Worm (Caenorhabditis elegans) whole organism, L4 larva: ENCODE results near the gene F52G3.1.

Experiments
- D1046.2 ChIP-seq: fragments of 200-800 bp; sonication (Bioruptor generic); IDR thresholded peaks from 2 replicates; pipeline ENCODE4 v1.3.6; 2022; ENCODE audit warnings: missing genetic modification characterization, missing compliant biosample characterization
- F26F4.8 ChIP-seq: fragments of 200-800 bp; sonication (Bioruptor generic); conservative IDR thresholded peaks from 2 replicates; pipeline ENCODE4 v1.3.6; 2022; ENCODE audit warnings: missing genetic modification characterization, missing compliant biosample characterization
- F37D6.2 ChIP-seq: sonication (generic microtip); optimal IDR thresholded peaks from 2 replicates; lab custom pipeline; 2016; ENCODE audit warnings: mild to moderate bottlenecking, missing genetic modification characterization, missing compliant biosample characterization
- F44E2.7 ChIP-seq: fragments of 200-800 bp; sonication (Bioruptor generic); IDR thresholded peaks from 2 replicates; pipeline ENCODE4 v2.1.2; 2022; ENCODE audit warnings: missing genetic modification characterization, missing compliant biosample characterization
- Y105C5A.15 ChIP-seq: fragments of 200-800 bp; sonication (Bioruptor generic); IDR thresholded peaks from 2 replicates; pipeline ENCODE4 v1.3.6; 2022; ENCODE audit warnings: missing genetic modification characterization, missing compliant biosample characterization
- Y75B8A.6 ChIP-seq: fragments of 200-800 bp; sonication (Bioruptor generic); IDR thresholded peaks from 2 replicates; pipeline ENCODE4 v1.3.6; 2022; ENCODE audit warnings: missing genetic modification reagents, missing genetic modification characterization, missing compliant biosample characterization
- ZK337.2 ChIP-seq: fragments of 200-800 bp; sonication (Bioruptor generic); IDR thresholded peaks from 2 replicates; pipeline ENCODE4 v1.3.6; 2022; ENCODE audit warnings: missing genetic modification reagents, missing genetic modification characterization, missing compliant biosample characterization
- ZK546.5 ChIP-seq, 2 experiments: sonication (generic microtip); optimal IDR thresholded peaks; 2 replicates each; lab custom pipeline; 2017; ENCODE audit warnings: missing biosample characterization in 2 of 2, missing genetic modification characterization in 2 of 2
- ama-1 ChIP-seq: fragments of 150-350 bp; optimal IDR thresholded peaks from 2 replicates; lab custom pipeline; 2014; ENCODE audit warnings: inconsistent platforms, mixed read lengths
- arid-1 ChIP-seq: fragments of 200-800 bp; sonication (Bioruptor generic); conservative IDR thresholded peaks from 2 replicates; pipeline ENCODE4 v1.3.6; 2022; ENCODE audit warnings: missing genetic modification reagents, missing genetic modification characterization, missing compliant biosample characterization
- ceh-28 ChIP-seq: fragments of 150-350 bp; optimal IDR thresholded peaks from 2 replicates; lab custom pipeline; 2014; ENCODE audit warnings: missing biosample characterization, missing genetic modification reagents, missing genetic modification characterization
- ceh-62 ChIP-seq: sonication (generic microtip); optimal IDR thresholded peaks from 2 replicates; lab custom pipeline; 2017; ENCODE audit warnings: missing biosample characterization, missing genetic modification characterization
- ceh-82 ChIP-seq: sonication (generic microtip); optimal IDR thresholded peaks from 2 replicates; lab custom pipeline; 2017; ENCODE audit warnings: missing biosample characterization, missing genetic modification characterization
- ces-1 ChIP-seq: fragments of 150-350 bp; sonication (generic microtip); optimal IDR thresholded peaks from 4 replicates; lab custom pipeline; 2014; ENCODE audit warnings: missing biosample characterization, missing genetic modification reagents, missing genetic modification characterization
- ctbp-1 ChIP-seq: fragments of 200-800 bp; sonication (Bioruptor generic); IDR thresholded peaks from 2 replicates; pipeline ENCODE4 v1.3.6; 2022; ENCODE audit warnings: missing genetic modification reagents, missing genetic modification characterization, missing compliant biosample characterization
- daf-12 ChIP-seq: fragments of 150-350 bp; optimal IDR thresholded peaks from 2 replicates; lab custom pipeline; 2014; ENCODE audit warnings: missing biosample characterization, missing genetic modification reagents, missing genetic modification characterization
- daf-16 ChIP-seq, 3 experiments: sonication (generic microtip); optimal IDR thresholded peaks; 2 replicates each; lab custom pipeline; 2016 to 2017; ENCODE audit warnings: missing genetic modification characterization in 3 of 3, missing genetic modification reagents in 3 of 3, mild to moderate bottlenecking in 2 of 3, missing compliant biosample characterization in 2 of 3, missing biosample characterization in 1 of 3, moderate library complexity in 1 of 3
- daf-19 ChIP-seq: fragments of 200-800 bp; sonication (Bioruptor generic); conservative IDR thresholded peaks from 2 replicates; pipeline ENCODE4 v1.3.6; 2022; ENCODE audit warnings: missing genetic modification characterization, missing compliant biosample characterization
- daf-8 ChIP-seq: fragments of 200-800 bp; sonication (Bioruptor generic); IDR thresholded peaks from 2 replicates; pipeline ENCODE4 v1.3.6; 2022; ENCODE audit warnings: missing genetic modification characterization, missing compliant biosample characterization
- duxl-1 ChIP-seq: sonication (generic microtip); optimal IDR thresholded peaks from 2 replicates; lab custom pipeline; 2016; ENCODE audit warnings: mild to moderate bottlenecking, missing genetic modification characterization, moderate library complexity, missing compliant biosample characterization; ENCODE audit not compliant: poor library complexity
- gei-8 ChIP-seq: fragments of 200-800 bp; sonication (Bioruptor generic); optimal IDR thresholded peaks from 2 replicates; lab custom pipeline; 2018; ENCODE audit warnings: mild to moderate bottlenecking, missing genetic modification characterization, missing compliant biosample characterization
- hif-1 ChIP-seq, 2 experiments: sonication (generic microtip); optimal IDR thresholded peaks; 2 replicates each; lab custom pipeline; 2016 to 2017; ENCODE audit warnings: missing compliant biosample characterization in 2 of 2, missing genetic modification characterization in 2 of 2, missing genetic modification reagents in 2 of 2, missing genotype in 2 of 2, mild to moderate bottlenecking in 1 of 2
- jun-1 ChIP-seq: fragments of 150-350 bp; optimal IDR thresholded peaks from 2 replicates; lab custom pipeline; 2014; ENCODE audit warnings: missing biosample characterization, missing genetic modification reagents, missing genetic modification characterization
- lin-1 ChIP-seq: fragments of 200-800 bp; sonication (Bioruptor generic); IDR thresholded peaks from 2 replicates; pipeline ENCODE4 v1.3.6; 2022; ENCODE audit warnings: missing genetic modification reagents, missing genetic modification characterization, missing compliant biosample characterization
- lin-13 ChIP-seq: fragments of 150-350 bp; optimal IDR thresholded peaks from 2 replicates; lab custom pipeline; 2014; ENCODE audit warnings: missing biosample characterization, missing genetic modification reagents, missing genetic modification characterization
- lin-29 ChIP-seq: fragments of 200-800 bp; sonication (Bioruptor generic); IDR thresholded peaks from 2 replicates; pipeline ENCODE4 v1.3.6; 2022; ENCODE audit warnings: missing genetic modification reagents, missing genetic modification characterization, missing compliant biosample characterization
- lir-3 ChIP-seq: sonication (generic microtip); optimal IDR thresholded peaks from 2 replicates; lab custom pipeline; 2016; ENCODE audit warnings: mild to moderate bottlenecking, missing genetic modification characterization, missing compliant biosample characterization
- lsy-2 ChIP-seq, 2 experiments: fragments of 150-350 bp in 1 of 2; sonication (generic microtip) in 1 of 2; optimal IDR thresholded peaks; 2 replicates each; lab custom pipeline; 2014 to 2017; ENCODE audit warnings: missing biosample characterization in 2 of 2, missing genetic modification characterization in 2 of 2
- madf-5 ChIP-seq, 2 experiments: fragments of 200-800 bp; sonication (Bioruptor generic); IDR thresholded peaks; 2 replicates each; pipeline ENCODE4 v1.3.6; 2022; ENCODE audit warnings: missing compliant biosample characterization in 2 of 2, missing genetic modification characterization in 2 of 2
- mdl-1 ChIP-seq, 2 experiments: fragments of 150-350 bp in 1 of 2; sonication (generic microtip) in 1 of 2; optimal IDR thresholded peaks; 2 replicates each; lab custom pipeline; 2014 to 2017; ENCODE audit warnings: missing biosample characterization in 2 of 2, missing genetic modification characterization in 2 of 2
- mdt-29 ChIP-seq: fragments of 200-800 bp; sonication (Bioruptor generic); IDR thresholded peaks from 2 replicates; pipeline ENCODE4 v1.3.6; 2022; ENCODE audit warnings: missing genetic modification reagents, missing genetic modification characterization, missing compliant biosample characterization
- nhr-102 ChIP-seq: sonication (generic microtip); optimal IDR thresholded peaks from 2 replicates; lab custom pipeline; 2016; ENCODE audit warnings: mild to moderate bottlenecking, missing genetic modification characterization, moderate library complexity, missing compliant biosample characterization
- nhr-11 ChIP-seq: fragments of 150-350 bp; optimal IDR thresholded peaks from 2 replicates; lab custom pipeline; 2014; ENCODE audit warnings: missing biosample characterization, missing genetic modification characterization
- nhr-111 ChIP-seq: fragments of 200-800 bp; sonication (Bioruptor generic); optimal IDR thresholded peaks from 2 replicates; lab custom pipeline; 2018; ENCODE audit warnings: mild to moderate bottlenecking, missing genetic modification characterization, missing compliant biosample characterization
- nhr-28 ChIP-seq: fragments of 150-350 bp; optimal IDR thresholded peaks from 2 replicates; lab custom pipeline; 2014; ENCODE audit warnings: missing biosample characterization, missing genetic modification characterization
- nhr-42 ChIP-seq: fragments of 200-800 bp; sonication (Bioruptor generic); IDR thresholded peaks from 2 replicates; pipeline ENCODE4 v1.3.6; 2022; ENCODE audit warnings: missing genetic modification characterization, missing compliant biosample characterization
- nhr-48 ChIP-seq: sonication (generic microtip); optimal IDR thresholded peaks from 2 replicates; lab custom pipeline; 2016; ENCODE audit warnings: mild to moderate bottlenecking, missing genetic modification characterization, missing compliant biosample characterization
- nhr-76 ChIP-seq: fragments of 150-350 bp; optimal IDR thresholded peaks from 2 replicates; lab custom pipeline; 2014; ENCODE audit warnings: missing biosample characterization, missing genetic modification characterization
- pha-4 ChIP-seq, 2 experiments: fragments of 150-350 bp in 1 of 2; fragments of 200-800 bp in 1 of 2; sonication (Bioruptor generic) in 1 of 2; IDR thresholded peaks in 1 of 2; optimal IDR thresholded peaks in 1 of 2; 2 replicates each; pipeline versions ENCODE4 v1.3.6 to Lab custom; 2014 to 2022; ENCODE audit warnings: missing genetic modification characterization in 2 of 2, missing genetic modification reagents in 2 of 2, missing biosample characterization in 1 of 2, missing compliant biosample characterization in 1 of 2
- pqm-1 ChIP-seq: sonication (generic microtip); optimal IDR thresholded peaks from 2 replicates; lab custom pipeline; 2017; ENCODE audit warnings: missing biosample characterization, missing genetic modification characterization
- saeg-2 ChIP-seq: fragments of 200-800 bp; sonication (Bioruptor generic); IDR thresholded peaks from 2 replicates; pipeline ENCODE4 v1.3.6; 2022; ENCODE audit warnings: missing genetic modification reagents, missing genetic modification characterization, missing compliant biosample characterization
- set-16 ChIP-seq: fragments of 200-800 bp; sonication (Bioruptor generic); IDR thresholded peaks from 2 replicates; pipeline ENCODE4 v1.3.6; 2022; ENCODE audit warnings: missing genetic modification reagents, missing genetic modification characterization, missing compliant biosample characterization
- skn-1 ChIP-seq: fragments of 150-350 bp; optimal IDR thresholded peaks from 2 replicates; lab custom pipeline; 2014; ENCODE audit warnings: missing biosample characterization, missing genetic modification characterization
- tra-1 ChIP-seq: fragments of 200-800 bp; sonication (Bioruptor generic); IDR thresholded peaks from 2 replicates; pipeline ENCODE4 v1.3.6; 2022; ENCODE audit warnings: missing genetic modification reagents, missing genetic modification characterization, missing compliant biosample characterization
- unc-130 ChIP-seq: sonication (generic microtip); optimal IDR thresholded peaks from 2 replicates; lab custom pipeline; 2016; ENCODE audit warnings: missing genetic modification reagents, missing genetic modification characterization, missing compliant biosample characterization
- unc-39 ChIP-seq: sonication (generic microtip); optimal IDR thresholded peaks from 2 replicates; lab custom pipeline; 2017; ENCODE audit warnings: missing biosample characterization, missing genetic modification characterization
- vab-7 ChIP-seq: fragments of 200-800 bp; sonication (Bioruptor generic); IDR thresholded peaks from 2 replicates; pipeline ENCODE4 v1.3.6; 2022; ENCODE audit warnings: missing genetic modification reagents, missing genetic modification characterization, missing compliant biosample characterization
- zag-1 ChIP-seq: fragments of 150-350 bp; optimal IDR thresholded peaks from 2 replicates; lab custom pipeline; 2014; ENCODE audit warnings: missing biosample characterization, missing genetic modification characterization
- zip-2 ChIP-seq: fragments of 150-350 bp; optimal IDR thresholded peaks from 2 replicates; lab custom pipeline; 2014; ENCODE audit warnings: missing biosample characterization, missing genetic modification characterization
- ztf-11 ChIP-seq: fragments of 150-350 bp; optimal IDR thresholded peaks from 2 replicates; lab custom pipeline; 2014; ENCODE audit warnings: missing biosample characterization, missing genetic modification characterization

F52G3.1 gene

ce11 chrX:16930663-16931097 lies 33.0 kb upstream of the F52G3.1 start (continued):
- TF ChIP-seq F37D6.2 (tag; lab: Kevin White, UChicago) (no peak), unc-130 (GFP tag; lab: Kevin White, UChicago) (no peak), ZK546.5 (tag; optimal IDR thresholded peaks at IDR 0.05; lab: Kevin White, UChicago) (peak in 1 of 2 experiments; percentile 42), ceh-62 (tag; lab: Kevin White, UChicago) (peak; percentile 19), lin-1 (GFP tag; lab: Robert Waterston, UW) (peak; percentile 86), ama-1 (lab: Kevin White, UChicago) (peak; percentile 99), madf-5 (GFP tag; IDR thresholded peaks at IDR 0.05; lab: Robert Waterston, UW) (peak; percentile 71 to 88), daf-12 (tag; lab: Kevin White, UChicago) (no peak), jun-1 (tag; lab: Kevin White, UChicago) (no peak), F26F4.8 (no peak), daf-8 (no peak), hif-1 (tag; optimal IDR thresholded peaks at IDR 0.05; lab: Kevin White, UChicago) (peak in 1 of 2 experiments; percentile 84), ctbp-1 (GFP tag; lab: Robert Waterston, UW) (peak; percentile 56; the same call in 1 of the 2 replicates), Y105C5A.15 (no peak), nhr-48 (tag; lab: Kevin White, UChicago) (peak; percentile 8), mdl-1 (tag; optimal IDR thresholded peaks at IDR 0.05; lab: Kevin White, UChicago) (peak in 1 of 2 experiments; percentile 11), tra-1 (GFP tag; lab: Robert Waterston, UW) (0 out of 2 replicates have a peak, but pooled peaks have one; percentile 61), nhr-11 (tag; lab: Kevin White, UChicago) (peak; percentile 67), lin-13 (GFP tag; lab: Kevin White, UChicago) (peak; percentile 90), ceh-28 (no peak), pha-4 (GFP tag; IDR thresholded peaks at IDR 0.05; lab: Robert Waterston, UW) (peak; percentile 70), pha-4 (tag; optimal IDR thresholded peaks at IDR 0.05; lab: Kevin White, UChicago) (peak; percentile 96), daf-19 (GFP tag; lab: Robert Waterston, UW) (no peak), ceh-82 (no peak), F44E2.7 (GFP tag; lab: Robert Waterston, UW) (peak; percentile 80; the same call in 1 of the 2 replicates), arid-1 (GFP tag; lab: Robert Waterston, UW) (peak; percentile 84), ces-1 (no peak), pqm-1 (tag; lab: Kevin White, UChicago) (no peak), nhr-76 (tag; lab: Kevin White, UChicago) (no peak), lsy-2 (tag; optimal IDR thresholded peaks at IDR 0.05; lab: Kevin White, UChicago) (peak; percentile 66 to 83), zag-1 (no peak), ZK337.2 (GFP tag; lab: Robert Waterston, UW) (peak; percentile 71), mdt-29 (GFP tag; lab: Robert Waterston, UW) (peak; percentile 81), nhr-42 (peak; percentile 83), nhr-102 (tag; lab: Kevin White, UChicago) (peak; percentile 34), vab-7 (GFP tag; lab: Robert Waterston, UW) (peak; percentile 61; the same call in 1 of the 2 replicates), duxl-1 (tag; lab: Kevin White, UChicago) (peak; percentile 59), lir-3 (tag; lab: Kevin White, UChicago) (no peak), skn-1 (tag; lab: Kevin White, UChicago) (no peak), lin-29 (peak; percentile 44), nhr-28 (peak; percentile 49), zip-2 (tag; lab: Kevin White, UChicago) (peak; percentile 80), ztf-11 (tag; lab: Kevin White, UChicago) (no peak), Y75B8A.6 (no peak; the same call in 1 of the 2 replicates), D1046.2 (GFP tag; lab: Robert Waterston, UW) (peak; percentile 73; the same call in 1 of the 2 replicates), unc-39 (tag; lab: Kevin White, UChicago) (no peak), gei-8 (GFP tag; lab: Kevin White, UChicago) (no peak), nhr-111 (GFP tag; lab: Kevin White, UChicago) (peak; percentile 77), set-16 (GFP tag; lab: Robert Waterston, UW) (no peak), daf-16 (GFP tag; optimal IDR thresholded peaks at IDR 0.05; lab: Kevin White, UChicago) (no peak), daf-16 (tag; optimal IDR thresholded peaks at IDR 0.05; lab: Kevin White, UChicago) (peak; percentile 12), saeg-2 (peak; percentile 58; the same call in 1 of the 2 replicates)
